Fruit fly (Drosophila melanogaster): ENCODE results near the gene CG43061.

The CG43061 gene

DNA sequence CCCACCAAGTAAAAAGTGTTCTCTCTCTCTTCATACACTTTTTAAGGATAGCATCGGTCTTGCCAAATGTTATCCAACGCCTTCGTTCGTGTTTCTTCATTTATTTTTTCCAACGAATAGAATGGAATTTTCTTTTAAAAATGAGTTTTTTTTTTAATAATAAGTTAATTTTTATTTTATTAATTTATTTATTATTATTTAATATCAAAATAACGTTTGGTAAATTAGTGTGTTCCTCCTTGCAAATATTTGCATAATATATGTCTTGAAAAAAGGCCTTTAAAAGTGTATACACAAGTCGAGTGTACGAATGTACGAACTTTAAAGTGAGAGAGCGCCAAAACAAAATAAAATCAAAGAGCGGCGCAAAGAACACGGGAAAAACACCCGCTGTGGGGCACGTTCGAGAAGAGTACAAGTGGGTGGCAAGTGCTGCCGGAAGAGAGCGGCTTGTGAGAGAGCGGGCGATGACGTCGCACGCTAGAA lies 22.2 kb upstream of the CG43061 start (continued):
- TF ChIP-seq trem (tag; optimal IDR thresholded peaks at IDR 0.05) (peak; percentile 71), tna (GFP tag; IDR thresholded peaks at IDR 0.05; ENCODE audit: partially characterized antibody) (no peak), Deaf1 (tag; optimal IDR thresholded peaks at IDR 0.05) (no peak), CG11085 (GFP tag; IDR thresholded peaks at IDR 0.05) (no peak; the same call in 1 of the 2 replicates), CG6272 (GFP tag; IDR thresholded peaks at IDR 0.05) (no peak), Taf1 (GFP tag; IDR thresholded peaks at IDR 0.05) (no peak), bsh (GFP tag; optimal IDR thresholded peaks at IDR 0.05) (peak; percentile 89 to 91), dm (GFP tag; optimal IDR thresholded peaks at IDR 0.05) (no peak), CG32772 (GFP tag; IDR thresholded peaks at IDR 0.05) (peak; percentile 56; the same call in 1 of the 2 replicates), mirr (GFP tag; optimal IDR thresholded peaks at IDR 0.05) (no peak), Ets65A (GFP tag) (peak; percentile 18), HLH54F (GFP tag; optimal IDR thresholded peaks at IDR 0.05) (peak; percentile 5), salm (tag; optimal IDR thresholded peaks at IDR 0.05) (peak; percentile 89), CG12071 (GFP tag; optimal IDR thresholded peaks at IDR 0.05) (no peak), Hsf (GFP tag; optimal IDR thresholded peaks at IDR 0.05) (peak; percentile 48), dati (GFP tag; IDR thresholded peaks at IDR 0.05) (no peak), BEAF-32 (GFP tag; optimal IDR thresholded peaks at IDR 0.05) (no peak), fu2 (GFP tag; optimal IDR thresholded peaks at IDR 0.05) (peak; percentile 25), H2.0 (GFP tag; IDR thresholded peaks at IDR 0.05) (peak; percentile 70), CG16863 (GFP tag; optimal IDR thresholded peaks at IDR 0.05) (peak; percentile 37), prd (optimal IDR thresholded peaks at IDR 0.05) (no peak), prd (GFP tag; IDR thresholded peaks at IDR 0.05) (peak; percentile 75), CG11398 (GFP tag; optimal IDR thresholded peaks at IDR 0.05) (no peak), nom (GFP tag; optimal IDR thresholded peaks at IDR 0.05) (peak; percentile 87), CG11723 (GFP tag; optimal IDR thresholded peaks at IDR 0.05) (peak; percentile 77), Dp (GFP tag; optimal IDR thresholded peaks at IDR 0.05) (peak; percentile 11), CG11695 (GFP tag; IDR thresholded peaks at IDR 0.05) (peak; percentile 84), Gug (GFP tag; IDR thresholded peaks at IDR 0.05) (peak; percentile 2; the same call in 1 of the 4 replicates), bigmax (GFP tag; optimal IDR thresholded peaks at IDR 0.05) (no peak), tgo (GFP tag; IDR thresholded peaks at IDR 0.05) (peak; percentile 67; the same call in 2 of the 3 replicates), bowl (GFP tag; IDR thresholded peaks at IDR 0.05) (peak; percentile 51; the same call in 1 of the 2 replicates), CG1024 (GFP tag; IDR thresholded peaks at IDR 0.05) (no peak), unc-4 (GFP tag; IDR thresholded peaks at IDR 0.05; ENCODE audit: partially characterized antibody) (no peak), MTF-1 (GFP tag; optimal IDR thresholded peaks at IDR 0.05; ENCODE audit: borderline replicate concordance) (peak; percentile 8), Trl (optimal IDR thresholded peaks at IDR 0.05) (peak; percentile 75 to 84), Trl (GFP tag; optimal IDR thresholded peaks at IDR 0.05) (peak; percentile 35), zfh1 (GFP tag; IDR thresholded peaks at IDR 0.05) (0 out of 3 replicates have a peak, but pooled peaks have one; percentile 50), oc (tag; optimal IDR thresholded peaks at IDR 0.05) (peak; percentile 81), ash1 (GFP tag; optimal IDR thresholded peaks at IDR 0.05) (no peak), ap (GFP tag; IDR thresholded peaks at IDR 0.05) (peak; percentile 56), pho (GFP tag; optimal IDR thresholded peaks at IDR 0.05) (peak; percentile 47), CG15479 (GFP tag; optimal IDR thresholded peaks at IDR 0.05) (no peak), CG11456 (GFP tag; IDR thresholded peaks at IDR 0.05) (0 out of 3 replicates have a peak, but pooled peaks have one; percentile 67), CG1792 (GFP tag; optimal IDR thresholded peaks at IDR 0.05) (no peak), Spps (tag; optimal IDR thresholded peaks at IDR 0.05) (peak; percentile 50), CG2712 (tag; optimal IDR thresholded peaks at IDR 0.05) (peak; percentile 90), CG10274 (GFP tag; optimal IDR thresholded peaks at IDR 0.05) (peak; percentile 39), lilli (GFP tag; optimal IDR thresholded peaks at IDR 0.05) (peak; percentile 68), CG4617 (GFP tag; optimal IDR thresholded peaks at IDR 0.05; ENCODE audit: borderline replicate concordance) (peak; percentile 67), sc (optimal IDR thresholded peaks at IDR 0.05) (no peak), sc (GFP tag; optimal IDR thresholded peaks at IDR 0.05) (peak; percentile 86), Dek (tag; optimal IDR thresholded peaks at IDR 0.05) (peak; percentile 91)

All from whole organism, embryonic.